Worm (Caenorhabditis elegans) whole organism, late embryonic: ENCODE data around the gene F02D8.9.
A peak's percentile ranks its signal among the peaks of the same experiment; 100 is the strongest.

Source experiments
- K02D7.2 ChIP-seq: sonication (generic microtip); optimal IDR thresholded peaks from 2 replicates; lab custom pipeline; 2017; ENCODE audit warnings: mild to moderate bottlenecking, missing genetic modification characterization, missing compliant biosample characterization
- ahr-1 ChIP-seq: sonication (generic microtip); optimal IDR thresholded peaks from 2 replicates; lab custom pipeline; 2016; ENCODE audit warnings: missing genetic modification characterization, missing compliant biosample characterization
- ceh-14 ChIP-seq: sonication (generic microtip); optimal IDR thresholded peaks from 2 replicates; lab custom pipeline; 2016; ENCODE audit warnings: missing genotype, missing genetic modification characterization, missing compliant biosample characterization
- ceh-18 ChIP-seq: sonication (generic microtip); optimal IDR thresholded peaks from 2 replicates; lab custom pipeline; 2016; ENCODE audit warnings: missing genetic modification characterization, missing compliant biosample characterization
- ceh-19 ChIP-seq: fragments of 200-800 bp; sonication (Bioruptor generic); optimal IDR thresholded peaks from 2 replicates; lab custom pipeline; 2018; ENCODE audit warnings: mild to moderate bottlenecking, missing genetic modification characterization, missing compliant biosample characterization
- ceh-2 ChIP-seq: sonication (generic microtip); optimal IDR thresholded peaks from 2 replicates; lab custom pipeline; 2016; ENCODE audit warnings: missing genotype, missing genetic modification characterization, missing compliant biosample characterization
- ceh-22 ChIP-seq: sonication (generic microtip); optimal IDR thresholded peaks from 2 replicates; lab custom pipeline; 2017; ENCODE audit warnings: missing biosample characterization, missing genetic modification characterization
- ceh-24 ChIP-seq: sonication (generic microtip); optimal IDR thresholded peaks from 2 replicates; lab custom pipeline; 2016; ENCODE audit warnings: mild to moderate bottlenecking, missing genetic modification characterization, missing compliant biosample characterization
- ceh-30 ChIP-seq: fragments of 150-350 bp; optimal IDR thresholded peaks from 2 replicates; lab custom pipeline; 2014; ENCODE audit warnings: missing biosample characterization, missing genetic modification characterization
- ceh-31 ChIP-seq: sonication (generic microtip); optimal IDR thresholded peaks from 2 replicates; lab custom pipeline; 2016; ENCODE audit warnings: missing genetic modification characterization, missing compliant biosample characterization
- ceh-34 ChIP-seq: sonication (generic microtip); optimal IDR thresholded peaks from 2 replicates; lab custom pipeline; 2016; ENCODE audit warnings: mild to moderate bottlenecking, missing genetic modification characterization, missing compliant biosample characterization
- ceh-48 ChIP-seq: sonication (generic microtip); optimal IDR thresholded peaks from 2 replicates; lab custom pipeline; 2016; ENCODE audit warnings: missing genetic modification characterization, inconsistent platforms, missing compliant biosample characterization
- dve-1 ChIP-seq: sonication (generic microtip); optimal IDR thresholded peaks from 2 replicates; lab custom pipeline; 2017; ENCODE audit warnings: antibody characterized with exemption, mild to moderate bottlenecking, missing genetic modification characterization, missing compliant biosample characterization
- elt-2 ChIP-seq: sonication (generic microtip); optimal IDR thresholded peaks from 2 replicates; lab custom pipeline; 2016; ENCODE audit warnings: missing genetic modification reagents, missing genetic modification characterization, missing compliant biosample characterization
- ets-4 ChIP-seq: sonication (generic microtip); optimal IDR thresholded peaks from 2 replicates; lab custom pipeline; 2016; ENCODE audit warnings: missing genetic modification characterization, missing compliant biosample characterization
- lin-11 ChIP-seq: fragments of 200-800 bp; sonication (Bioruptor generic); optimal IDR thresholded peaks from 2 replicates; lab custom pipeline; 2018; ENCODE audit warnings: mild to moderate bottlenecking, missing genetic modification characterization, missing compliant biosample characterization
- madf-2 ChIP-seq: sonication (generic microtip); optimal IDR thresholded peaks from 2 replicates; lab custom pipeline; 2017; ENCODE audit warnings: missing genetic modification characterization, missing compliant biosample characterization
- nfya-1 ChIP-seq: sonication (generic microtip); optimal IDR thresholded peaks from 2 replicates; lab custom pipeline; 2017; ENCODE audit warnings: missing genetic modification characterization, mild to moderate bottlenecking, missing compliant biosample characterization, antibody characterized with exemption, moderate library complexity
- nhr-11 ChIP-seq: fragments of 150-350 bp; optimal IDR thresholded peaks from 2 replicates; lab custom pipeline; 2014; ENCODE audit warnings: missing biosample characterization, missing genetic modification characterization
- nhr-232 ChIP-seq: sonication (generic microtip); optimal IDR thresholded peaks from 2 replicates; lab custom pipeline; 2016; ENCODE audit warnings: missing genetic modification characterization, missing compliant biosample characterization
- odd-2 ChIP-seq: sonication (generic microtip); optimal IDR thresholded peaks from 2 replicates; lab custom pipeline; 2017; ENCODE audit warnings: antibody characterized with exemption, mild to moderate bottlenecking, missing genetic modification characterization, missing compliant biosample characterization
- pag-3 ChIP-seq: sonication (generic microtip); optimal IDR thresholded peaks from 2 replicates; lab custom pipeline; 2016; ENCODE audit warnings: missing compliant biosample characterization, missing genetic modification characterization, borderline replicate concordance
- pha-2 ChIP-seq: sonication (generic microtip); optimal IDR thresholded peaks from 2 replicates; lab custom pipeline; 2017; ENCODE audit warnings: mild to moderate bottlenecking, missing genetic modification characterization, missing compliant biosample characterization
- pha-4 ChIP-seq: fragments of 150-350 bp; optimal IDR thresholded peaks from 2 replicates; lab custom pipeline; 2018; ENCODE audit warnings: missing biosample characterization, missing genetic modification reagents, missing genetic modification characterization
- pqm-1 ChIP-seq: sonication (generic microtip); optimal IDR thresholded peaks from 2 replicates; lab custom pipeline; 2016; ENCODE audit warnings: missing genetic modification characterization, missing compliant biosample characterization
- pros-1 ChIP-seq: fragments of 150-350 bp; optimal IDR thresholded peaks from 2 replicates; lab custom pipeline; 2014; ENCODE audit warnings: missing biosample characterization, missing genetic modification reagents, missing genetic modification characterization
- ref-2 ChIP-seq: sonication (generic microtip); optimal IDR thresholded peaks from 2 replicates; lab custom pipeline; 2016; ENCODE audit warnings: missing genetic modification characterization, missing compliant biosample characterization
- syd-9 ChIP-seq: sonication (generic microtip); optimal IDR thresholded peaks from 2 replicates; lab custom pipeline; 2016; ENCODE audit warnings: mild to moderate bottlenecking, missing genetic modification characterization, moderate library complexity, missing compliant biosample characterization
- tbx-2 ChIP-seq: sonication (generic microtip); optimal IDR thresholded peaks from 2 replicates; lab custom pipeline; 2016; ENCODE audit warnings: missing genetic modification characterization, missing compliant biosample characterization
- tbx-7 ChIP-seq: sonication (generic microtip); optimal IDR thresholded peaks from 2 replicates; lab custom pipeline; 2016; ENCODE audit warnings: missing genotype, missing genetic modification characterization, missing compliant biosample characterization
- unc-42 ChIP-seq: sonication (generic microtip); optimal IDR thresholded peaks from 2 replicates; lab custom pipeline; 2016; ENCODE audit warnings: missing genotype, missing genetic modification characterization, missing compliant biosample characterization
- unc-55 ChIP-seq: sonication (generic microtip); optimal IDR thresholded peaks from 2 replicates; lab custom pipeline; 2017; ENCODE audit warnings: missing biosample characterization, missing genetic modification reagents, missing genetic modification characterization
- unc-86 ChIP-seq: sonication (generic microtip); optimal IDR thresholded peaks from 2 replicates; lab custom pipeline; 2016; ENCODE audit warnings: missing genetic modification characterization, missing compliant biosample characterization
- zip-5 ChIP-seq: sonication (generic microtip); optimal IDR thresholded peaks from 2 replicates; lab custom pipeline; 2016; ENCODE audit warnings: missing genetic modification characterization, missing compliant biosample characterization

Gene F02D8.9

ce11 chrV:14930168-14930567 is 25.4 kb downstream of the F02D8.9 start:
- TF ChIP-seq ceh-18 (tag; lab: Kevin White, UChicago) (peak; percentile 7), ets-4 (tag; lab: Kevin White, UChicago) (no peak), unc-42 (peak; percentile 39), ceh-31 (tag; lab: Kevin White, UChicago) (peak; percentile 25), lin-11 (no peak), nfya-1 (peak; percentile 11)

ce11 chrV:14928248-14928647 is 27.3 kb downstream of the F02D8.9 start, which contains the start of gene srg-55:
TSS of gene srg-55 (minus strand) at chrV:14928348.
- TF ChIP-seq tbx-2 (tag; lab: Kevin White, UChicago) = no peak
- no peak for TF ChIP-seq ceh-2 (tag; lab: Kevin White, UChicago)
- no peak for TF ChIP-seq ceh-31 (tag; lab: Kevin White, UChicago)
- no peak for TF ChIP-seq unc-55 (GFP tag; lab: Kevin White, UChicago)
- no peak for TF ChIP-seq zip-5 (tag; lab: Kevin White, UChicago)
- TF ChIP-seq ceh-19 = no peak
- no peak for TF ChIP-seq pha-2 (tag; lab: Kevin White, UChicago)
- TF ChIP-seq ahr-1 (tag; lab: Kevin White, UChicago) = no peak
- TF ChIP-seq, all 69 proteins: peak for 0

ce11 chrV:14924104-14924503 is 31.5 kb downstream of the F02D8.9 start, which contains the start of gene srg-54:
TSS of gene srg-54 (minus strand) at chrV:14924204.
- no peak for TF ChIP-seq pha-4 (tag; lab: Kevin White, UChicago)
- no peak for TF ChIP-seq ceh-14 (tag; lab: Kevin White, UChicago)
- TF ChIP-seq odd-2 (tag; lab: Kevin White, UChicago) = no peak
- no peak for TF ChIP-seq ceh-30 (tag; lab: Kevin White, UChicago)
- no peak for TF ChIP-seq madf-2
- TF ChIP-seq pros-1 (tag; lab: Kevin White, UChicago) = no peak
- no peak for TF ChIP-seq ceh-34 (tag; lab: Kevin White, UChicago)
- no peak for TF ChIP-seq tbx-7 (tag; lab: Kevin White, UChicago)
- no peak for TF ChIP-seq ref-2 (tag; lab: Kevin White, UChicago)
- TF ChIP-seq pqm-1 (tag; lab: Kevin White, UChicago) = no peak
- no peak for TF ChIP-seq pag-3 (tag; lab: Kevin White, UChicago)
- no peak for TF ChIP-seq nhr-232
- no peak for TF ChIP-seq ceh-19
- TF ChIP-seq ceh-24 (tag; lab: Kevin White, UChicago) = no peak
- TF ChIP-seq ceh-18 (tag; lab: Kevin White, UChicago) = no peak

- TF ChIP-seq ceh-31 (tag; lab: Kevin White, UChicago) = no peak
- no peak for TF ChIP-seq madf-2
- TF ChIP-seq K02D7.2 (tag; lab: Kevin White, UChicago) = no peak
- no peak for TF ChIP-seq nhr-11 (tag; lab: Kevin White, UChicago)
- no peak for TF ChIP-seq pqm-1 (tag; lab: Kevin White, UChicago)
- no peak for TF ChIP-seq ceh-24 (tag; lab: Kevin White, UChicago)
- no peak for TF ChIP-seq ceh-22 (tag; lab: Kevin White, UChicago)
- no peak for TF ChIP-seq elt-2 (tag; lab: Kevin White, UChicago)
- no peak for TF ChIP-seq odd-2 (tag; lab: Kevin White, UChicago)
- no peak for TF ChIP-seq tbx-7 (tag; lab: Kevin White, UChicago)
- TF ChIP-seq ceh-48 = no peak
- TF ChIP-seq unc-86 (tag; lab: Kevin White, UChicago) = no peak
- TF ChIP-seq pha-2 (tag; lab: Kevin White, UChicago) = no peak
- no peak for TF ChIP-seq nhr-232
- TF ChIP-seq dve-1 (tag; lab: Kevin White, UChicago) = no peak
- TF ChIP-seq pha-4 (tag; lab: Kevin White, UChicago) = no peak
- no peak for TF ChIP-seq syd-9 (tag; lab: Kevin White, UChicago)
- no peak for TF ChIP-seq ref-2 (tag; lab: Kevin White, UChicago)
- TF ChIP-seq unc-42 = no peak
- TF ChIP-seq, all 69 proteins: peak for 0
Measured at ce11 chrV:14921509-14921908, 34.1 kb downstream of the F02D8.9 start, which contains the start of gene zmp-4. TSS of gene zmp-4 (minus strand) at chrV:14921609.
